Fruit fly (Drosophila melanogaster): Measurements from ENCODE around the gene CG11069.

DNA sequence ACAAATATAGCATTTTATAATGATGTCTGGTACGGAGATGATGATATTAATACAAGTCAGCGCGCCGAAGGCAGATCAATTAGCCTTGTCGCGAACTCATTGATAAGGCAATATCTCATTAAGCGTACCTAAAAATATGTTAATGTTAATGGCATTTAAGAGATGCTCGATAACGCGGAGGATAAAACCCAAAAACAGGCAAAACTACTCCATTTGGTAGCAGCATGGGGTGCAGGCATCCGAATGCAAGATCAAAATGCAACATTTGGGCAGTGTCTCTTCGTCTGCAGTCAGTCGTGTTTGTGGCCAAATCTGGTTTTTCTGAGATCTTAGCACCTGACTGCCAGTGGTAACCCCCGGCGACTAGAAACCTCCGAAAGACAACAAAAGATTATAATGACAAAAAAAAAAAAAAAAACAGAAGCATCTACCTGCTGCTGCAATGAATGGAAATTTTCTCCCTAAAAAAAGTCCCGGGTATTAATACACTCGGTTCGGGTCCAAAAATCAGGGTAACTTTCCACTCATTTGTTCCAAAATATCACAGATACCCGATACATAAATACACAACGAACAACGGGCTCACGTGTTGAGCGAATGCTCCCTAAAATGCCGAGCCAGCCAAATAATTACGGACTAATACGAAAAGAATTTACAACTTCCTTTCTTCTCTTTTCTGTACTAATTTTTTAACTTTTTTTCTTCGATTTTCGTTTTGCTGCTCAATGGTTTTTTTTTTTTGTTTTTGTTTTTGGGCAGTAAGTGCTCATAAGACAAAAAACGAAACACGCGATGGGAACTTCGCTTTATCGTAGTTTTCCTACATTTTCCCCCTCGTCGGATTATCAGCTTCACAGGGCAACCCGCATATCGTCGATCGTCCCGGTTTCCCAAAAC lies 48.3 kb upstream of the CG11069 start:
- TF ChIP-seq Spps (tag; optimal IDR thresholded peaks at IDR 0.05) (no peak), trh (GFP tag; optimal IDR thresholded peaks at IDR 0.05) (no peak), CG5953 (GFP tag; IDR thresholded peaks at IDR 0.05) (no peak), CG9876 (GFP tag; optimal IDR thresholded peaks at IDR 0.05) (no peak), tx (GFP tag; optimal IDR thresholded peaks at IDR 0.05) (no peak), crol (GFP tag; IDR thresholded peaks at IDR 0.05) (no peak), Atf6 (GFP tag; IDR thresholded peaks at IDR 0.05) (no peak), Rx (GFP tag; IDR thresholded peaks at IDR 0.05) (no peak), Dp (GFP tag; optimal IDR thresholded peaks at IDR 0.05) (no peak), shn (GFP tag; optimal IDR thresholded peaks at IDR 0.05) (no peak), Hey (tag; optimal IDR thresholded peaks at IDR 0.05) (no peak), Med (GFP tag) (no peak), ttk (GFP tag; IDR thresholded peaks at IDR 0.05) (no peak), CG30431 (GFP tag; optimal IDR thresholded peaks at IDR 0.05) (no peak)
